Fruit fly (Drosophila melanogaster) whole organism, adult: Measurements from ENCODE around the gene meng.

ENCODE experiments used
- CG12768 ChIP-seq: fragments of 200-800 bp; sonication (Bioruptor generic); optimal IDR thresholded peaks from 2 replicates; lab custom pipeline; 2017; ENCODE audit warnings: missing biosample characterization, missing genetic modification characterization, mild to moderate bottlenecking, moderate library complexity, missing genetic modification reagents
- CG14711 ChIP-seq: fragments of 200-800 bp; sonication (Bioruptor generic); optimal IDR thresholded peaks from 2 replicates; lab custom pipeline; 2018; ENCODE audit warnings: missing biosample characterization, mild to moderate bottlenecking, missing genetic modification characterization, moderate library complexity
- kay ChIP-seq: fragments of 200-800 bp; sonication (Bioruptor generic); peaks from one replicate; lab custom pipeline; 2016; ENCODE audit warnings: missing biosample characterization, missing genetic modification characterization, borderline replicate concordance
- ovo ChIP-seq: fragments of 200-800 bp; sonication (Bioruptor generic); optimal IDR thresholded peaks from 2 replicates; lab custom pipeline; 2016; ENCODE audit warnings: missing biosample characterization, missing genetic modification characterization
- toe ChIP-seq: fragments of 200-800 bp; sonication (Bioruptor generic); optimal IDR thresholded peaks from 2 replicates; lab custom pipeline; 2016; ENCODE audit warnings: missing biosample characterization, missing genetic modification characterization

DNA sequence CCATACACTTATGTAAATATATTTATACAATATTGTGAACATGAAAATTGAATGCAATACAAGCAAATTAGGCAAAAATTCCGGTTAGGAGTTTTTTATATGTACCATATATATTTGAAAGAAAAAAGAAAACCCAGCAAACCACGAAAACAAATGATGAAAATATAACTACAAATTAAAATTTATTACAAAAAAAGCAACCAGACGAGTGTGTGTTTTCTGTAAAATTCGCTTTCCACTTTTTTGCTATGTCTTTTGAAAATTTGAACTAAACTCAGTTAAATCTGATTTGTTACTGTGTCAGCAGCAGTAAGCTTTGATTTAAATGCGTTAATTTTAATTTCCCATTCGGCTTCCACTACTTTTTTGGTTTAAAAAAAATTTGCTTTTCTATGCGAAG lies 9.7 kb upstream of the meng start, which contains the start of gene TTLL3B:
- no peak for TF ChIP-seq toe
- no peak for TF ChIP-seq ovo (GFP tag; lab: Kevin White, UChicago)
- TF ChIP-seq CG12768 (GFP tag; lab: Kevin White, UChicago) = no peak
- no peak for TF ChIP-seq CG14711
- TF ChIP-seq kay (GFP tag; lab: Kevin White, UChicago) = no peak
